Worm (Caenorhabditis elegans) whole organism, L4/young adult: ENCODE measurements around the gene srg-26.

ENCODE experiments used
- W03F9.2 ChIP-seq: fragments of 150-350 bp; optimal IDR thresholded peaks from 2 replicates; lab custom pipeline; 2014; ENCODE audit warnings: missing biosample characterization, missing genetic modification characterization
- dao-5 ChIP-seq: sonication (generic microtip); optimal IDR thresholded peaks from 2 replicates; lab custom pipeline; 2016; ENCODE audit warnings: missing genotype, missing genetic modification characterization, moderate library complexity, missing compliant biosample characterization

ce11 chrV:5301226-5301625, 29.8 kb upstream of the srg-26 start:
- TF ChIP-seq dao-5 (tag; lab: Kevin White, UChicago) (no peak), W03F9.2 (no peak)
